Worm (Caenorhabditis elegans): ENCODE measurements around the gene acs-14.
A peak's percentile ranks its signal among the peaks of the same experiment; 100 is the strongest.

Gene acs-14

ce11 chrV:9531477-9531876 lies 23.5 kb downstream of the acs-14 start, which contains the start of the genes C50F4.10 and pfk-1.2:
TSS of gene C50F4.10 (minus strand) at chrV:9531577.
TSS of gene pfk-1.2 (plus strand) at chrV:9531801.
- TF ChIP-seq unc-62 (GFP tag; optimal IDR thresholded peaks at IDR 0.05) (no peak), blmp-1 (tag; optimal IDR thresholded peaks at IDR 0.05) (no peak), sem-2 (GFP tag; optimal IDR thresholded peaks at IDR 0.05) (no peak), sptf-1 (tag; optimal IDR thresholded peaks at IDR 0.05) (no peak), ceh-39 (tag; optimal IDR thresholded peaks at IDR 0.05) (no peak), unc-39 (tag; optimal IDR thresholded peaks at IDR 0.05) (no peak), zip-8 (tag; optimal IDR thresholded peaks at IDR 0.05) (no peak), elt-1 (tag; optimal IDR thresholded peaks at IDR 0.05; ENCODE audit: borderline replicate concordance, insufficient read depth) (no peak), unc-120 (tag; optimal IDR thresholded peaks at IDR 0.05; ENCODE audit: poor library complexity, severe bottlenecking) (no peak), ham-2 (GFP tag; optimal IDR thresholded peaks at IDR 0.05) (no peak), drap-1 (GFP tag; optimal IDR thresholded peaks at IDR 0.05) (no peak), lsy-2 (tag; optimal IDR thresholded peaks at IDR 0.05) (no peak), lin-13 (tag; optimal IDR thresholded peaks at IDR 0.05) (no peak), snpc-4 (tag; optimal IDR thresholded peaks at IDR 0.05) (no peak)

DNA sequence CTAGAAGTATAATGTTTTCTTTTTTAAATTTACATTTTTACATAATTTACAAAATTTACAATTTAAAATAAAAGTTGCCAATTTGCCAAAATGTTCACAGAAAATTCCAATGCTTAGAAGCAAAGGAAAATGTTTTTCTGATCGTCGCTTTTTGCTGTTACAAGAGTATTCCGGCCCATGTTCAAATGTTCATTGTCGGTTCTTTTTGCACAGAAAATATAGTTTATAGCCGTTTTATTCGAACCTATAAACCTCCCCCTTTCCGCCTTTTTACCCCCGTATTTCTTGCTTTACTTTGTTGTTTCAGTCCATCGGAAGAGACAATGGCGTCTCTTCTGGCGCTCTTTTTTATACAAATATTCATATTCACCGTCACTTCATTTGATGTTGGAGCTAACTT lies 26.7 kb downstream of the acs-14 start, which contains the start of gene tag-329:
tag-329 (plus strand) TSS at position 301 of the 400 bp plus-strand sequence.
- no peak for TF ChIP-seq mls-2 (tag; optimal IDR thresholded peaks at IDR 0.05)
- TF ChIP-seq ztf-11 (tag; optimal IDR thresholded peaks at IDR 0.05), result no peak
- no peak for TF ChIP-seq flh-1 (GFP tag; optimal IDR thresholded peaks at IDR 0.05)
- TF ChIP-seq bed-3 (GFP tag; optimal IDR thresholded peaks at IDR 0.05), result no peak
- no peak for TF ChIP-seq M03D4.4 (tag; optimal IDR thresholded peaks at IDR 0.05)
- TF ChIP-seq nhr-28 (tag; optimal IDR thresholded peaks at IDR 0.05), result no peak
- no peak for TF ChIP-seq unc-62 (GFP tag; optimal IDR thresholded peaks at IDR 0.05)
- no peak for TF ChIP-seq nhr-12 (tag; optimal IDR thresholded peaks at IDR 0.05)
- no peak for TF ChIP-seq pha-4 (tag; optimal IDR thresholded peaks at IDR 0.05)
- no peak for TF ChIP-seq elt-3 (tag; optimal IDR thresholded peaks at IDR 0.05)
- TF ChIP-seq ham-2 (GFP tag; optimal IDR thresholded peaks at IDR 0.05), result no peak
- TF ChIP-seq hlh-1 (tag; optimal IDR thresholded peaks at IDR 0.05), result no peak
- TF ChIP-seq zip-8 (tag; optimal IDR thresholded peaks at IDR 0.05), result no peak
- TF ChIP-seq ceh-43 (GFP tag; optimal IDR thresholded peaks at IDR 0.05), result no peak
- TF ChIP-seq unc-120 (tag; optimal IDR thresholded peaks at IDR 0.05; ENCODE audit: poor library complexity, severe bottlenecking), result no peak
- no peak for TF ChIP-seq lin-32 (GFP tag; optimal IDR thresholded peaks at IDR 0.05)
- no peak for TF ChIP-seq mab-5 (tag; optimal IDR thresholded peaks at IDR 0.05)

DNA sequence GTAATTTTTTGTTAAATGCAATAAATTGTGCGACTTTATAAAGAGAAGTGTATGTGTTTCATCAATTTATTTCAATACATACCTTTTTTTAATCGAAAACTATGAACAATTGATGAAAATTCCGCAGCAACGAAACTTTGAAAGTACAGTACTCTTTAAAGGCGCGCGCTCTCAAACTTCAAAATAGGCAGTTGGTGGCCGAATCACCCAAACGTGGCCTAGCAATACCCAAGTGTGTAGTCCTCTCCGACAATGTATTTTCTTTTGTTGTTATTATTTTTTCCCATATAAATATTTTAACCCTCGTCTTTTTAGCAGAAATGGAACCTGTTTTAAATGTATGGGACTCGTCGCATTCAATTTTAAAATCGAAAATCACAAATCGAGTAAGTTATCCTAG lies 28.6 kb downstream of the acs-14 start, which contains the start of gene C50F4.4:
C50F4.4 (plus strand) TSS at position 267 of the 400 bp plus-strand sequence.
- TF ChIP-seq blmp-1 (tag; optimal IDR thresholded peaks at IDR 0.05) (no peak), ztf-11 (tag; optimal IDR thresholded peaks at IDR 0.05) (no peak), unc-120 (tag; optimal IDR thresholded peaks at IDR 0.05; ENCODE audit: poor library complexity, severe bottlenecking) (peak; percentile 34)

- no peak for TF ChIP-seq tbx-8 (GFP tag; optimal IDR thresholded peaks at IDR 0.05)
- TF ChIP-seq lin-32 (GFP tag; optimal IDR thresholded peaks at IDR 0.05), result no peak
- no peak for TF ChIP-seq hlh-1 (tag; optimal IDR thresholded peaks at IDR 0.05)
- no peak for TF ChIP-seq lsy-2 (tag; optimal IDR thresholded peaks at IDR 0.05)
- no peak for TF ChIP-seq nhr-76 (tag; optimal IDR thresholded peaks at IDR 0.05)
- TF ChIP-seq snpc-4 (tag; optimal IDR thresholded peaks at IDR 0.05), result no peak
- no peak for TF ChIP-seq elt-3 (tag; optimal IDR thresholded peaks at IDR 0.05)
- TF ChIP-seq flh-1 (GFP tag; optimal IDR thresholded peaks at IDR 0.05), result no peak
- TF ChIP-seq sptf-1 (tag; optimal IDR thresholded peaks at IDR 0.05), result no peak
- no peak for TF ChIP-seq elt-1 (tag; optimal IDR thresholded peaks at IDR 0.05; ENCODE audit: borderline replicate concordance, insufficient read depth)
- TF ChIP-seq ham-2 (GFP tag; optimal IDR thresholded peaks at IDR 0.05), result no peak
- TF ChIP-seq ceh-39 (tag; optimal IDR thresholded peaks at IDR 0.05), result no peak
- no peak for TF ChIP-seq mls-2 (tag; optimal IDR thresholded peaks at IDR 0.05)
- no peak for TF ChIP-seq lin-13 (tag; optimal IDR thresholded peaks at IDR 0.05)
- TF ChIP-seq nhr-28 (tag; optimal IDR thresholded peaks at IDR 0.05), result no peak
- TF ChIP-seq drap-1 (GFP tag; optimal IDR thresholded peaks at IDR 0.05), result no peak
- TF ChIP-seq bed-3 (GFP tag; optimal IDR thresholded peaks at IDR 0.05), result no peak
Measured at ce11 chrV:9539638-9540037, 31.7 kb downstream of the acs-14 start, which contains the start of gene C50F4.12. TSS of gene C50F4.12 (minus strand) at chrV:9539738.

ce11 chrV:9541506-9541905 lies 33.6 kb downstream of the acs-14 start, which contains the start of gene C50F4.16:
TSS of gene C50F4.16 (minus strand) at chrV:9541606.
- TF ChIP-seq ceh-39 (tag; optimal IDR thresholded peaks at IDR 0.05) (no peak), nhr-28 (tag; optimal IDR thresholded peaks at IDR 0.05) (no peak), ztf-11 (tag; optimal IDR thresholded peaks at IDR 0.05) (no peak), sptf-1 (tag; optimal IDR thresholded peaks at IDR 0.05) (no peak), nhr-237 (tag; optimal IDR thresholded peaks at IDR 0.05) (no peak), M03D4.4 (tag; optimal IDR thresholded peaks at IDR 0.05) (no peak), ham-2 (GFP tag; optimal IDR thresholded peaks at IDR 0.05) (no peak), drap-1 (GFP tag; optimal IDR thresholded peaks at IDR 0.05) (no peak), nhr-2 (tag; optimal IDR thresholded peaks at IDR 0.05) (no peak), unc-120 (tag; optimal IDR thresholded peaks at IDR 0.05; ENCODE audit: poor library complexity, severe bottlenecking) (no peak), pha-4 (tag; optimal IDR thresholded peaks at IDR 0.05) (no peak), unc-62 (GFP tag; optimal IDR thresholded peaks at IDR 0.05) (no peak), cnd-1 (tag; optimal IDR thresholded peaks at IDR 0.05) (no peak), mep-1 (tag; optimal IDR thresholded peaks at IDR 0.05) (no peak), flh-1 (GFP tag; optimal IDR thresholded peaks at IDR 0.05) (no peak)

All from whole organism, mixed stage, embryonic.